Worm (Caenorhabditis elegans): ENCODE measurements around the gene zmp-6.

Gene zmp-6

ce11 chrIII:7281179-7281578, 33.5 kb upstream of the zmp-6 start, which contains the start of gene B0361.3:
B0361.3 (plus strand) TSS chrIII:7281462.
- TF ChIP-seq ztf-29 (GFP tag; IDR thresholded peaks at IDR 0.05) (no peak), klf-2 (GFP tag; conservative IDR thresholded peaks at IDR 0.05) (no peak), flt-1 (GFP tag; IDR thresholded peaks at IDR 0.05) (no peak), tab-1 (GFP tag; IDR thresholded peaks at IDR 0.05) (no peak), cog-1 (tag; optimal IDR thresholded peaks at IDR 0.05) (no peak), T22C8.4 (GFP tag; IDR thresholded peaks at IDR 0.05) (no peak), med-1 (GFP tag; optimal IDR thresholded peaks at IDR 0.05; ENCODE audit: insufficient read depth) (no peak), ref-1 (GFP tag; conservative IDR thresholded peaks at IDR 0.05) (no peak), ztf-23 (GFP tag; IDR thresholded peaks at IDR 0.05) (no peak)

DNA sequence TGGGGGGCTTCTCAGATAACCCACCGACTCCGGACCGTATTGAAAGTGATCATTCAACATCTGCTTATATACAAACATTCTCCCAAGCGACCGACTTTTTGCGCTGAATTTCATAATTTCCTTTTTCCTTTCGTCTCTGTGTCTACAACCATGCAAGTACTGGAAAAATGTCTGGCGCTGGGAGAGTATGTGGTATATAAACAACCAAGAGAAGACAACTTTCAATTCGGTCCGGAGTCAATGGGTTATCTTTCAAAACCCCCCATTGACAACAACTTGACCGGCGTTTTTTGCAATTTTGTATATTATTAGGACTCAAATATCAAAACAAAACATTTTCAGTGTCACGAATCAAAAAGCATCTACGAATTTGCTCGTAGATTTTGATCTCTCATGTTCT, 30.9 kb upstream of the zmp-6 start:
- no peak for TF ChIP-seq ref-1 (GFP tag; conservative IDR thresholded peaks at IDR 0.05)
- TF ChIP-seq ztf-23 (GFP tag; IDR thresholded peaks at IDR 0.05), result no peak
- TF ChIP-seq T22C8.4 (GFP tag; IDR thresholded peaks at IDR 0.05), result no peak
- no peak for TF ChIP-seq cog-1 (tag; optimal IDR thresholded peaks at IDR 0.05)
- no peak for TF ChIP-seq flt-1 (GFP tag; IDR thresholded peaks at IDR 0.05)
- TF ChIP-seq med-1 (GFP tag; optimal IDR thresholded peaks at IDR 0.05; ENCODE audit: insufficient read depth), result no peak
- no peak for TF ChIP-seq klf-2 (GFP tag; conservative IDR thresholded peaks at IDR 0.05)
- no peak for TF ChIP-seq ztf-29 (GFP tag; IDR thresholded peaks at IDR 0.05)
- TF ChIP-seq tab-1 (GFP tag; IDR thresholded peaks at IDR 0.05), result no peak

DNA sequence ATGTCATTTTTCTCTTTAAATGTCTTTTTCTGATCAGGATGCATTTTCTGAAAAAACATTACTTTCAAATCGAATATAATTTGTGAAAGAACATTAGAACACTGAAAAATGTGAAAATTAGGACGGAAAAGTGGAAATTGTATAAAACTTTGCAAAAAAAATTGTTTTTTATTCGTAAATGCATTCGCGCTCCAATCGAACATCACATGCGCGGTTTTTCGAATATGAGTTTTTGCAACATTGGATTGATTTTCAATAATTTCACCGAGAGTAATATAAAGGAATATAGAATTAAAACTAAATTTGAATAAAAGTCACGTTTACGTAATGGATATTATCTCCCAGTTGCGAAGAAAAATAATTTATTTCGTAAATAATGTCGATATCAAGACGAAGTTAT, 29.6 kb upstream of the zmp-6 start, which contains the start of the genes spot-1 and B0361.11:
Gene spot-1 (minus strand): TSS at position 47 of the 400 bp plus-strand sequence.
Gene B0361.11 (plus strand): TSS at position 372 of the 400 bp plus-strand sequence.
- TF ChIP-seq ztf-29 (GFP tag; IDR thresholded peaks at IDR 0.05), result no peak
- TF ChIP-seq flt-1 (GFP tag; IDR thresholded peaks at IDR 0.05), result no peak
- no peak for TF ChIP-seq klf-2 (GFP tag; conservative IDR thresholded peaks at IDR 0.05)
- no peak for TF ChIP-seq cog-1 (tag; optimal IDR thresholded peaks at IDR 0.05)
- TF ChIP-seq tab-1 (GFP tag; IDR thresholded peaks at IDR 0.05), result no peak
- no peak for TF ChIP-seq ztf-23 (GFP tag; IDR thresholded peaks at IDR 0.05)
- TF ChIP-seq T22C8.4 (GFP tag; IDR thresholded peaks at IDR 0.05), result no peak
- no peak for TF ChIP-seq med-1 (GFP tag; optimal IDR thresholded peaks at IDR 0.05; ENCODE audit: insufficient read depth)
- TF ChIP-seq ref-1 (GFP tag; conservative IDR thresholded peaks at IDR 0.05), result no peak

DNA sequence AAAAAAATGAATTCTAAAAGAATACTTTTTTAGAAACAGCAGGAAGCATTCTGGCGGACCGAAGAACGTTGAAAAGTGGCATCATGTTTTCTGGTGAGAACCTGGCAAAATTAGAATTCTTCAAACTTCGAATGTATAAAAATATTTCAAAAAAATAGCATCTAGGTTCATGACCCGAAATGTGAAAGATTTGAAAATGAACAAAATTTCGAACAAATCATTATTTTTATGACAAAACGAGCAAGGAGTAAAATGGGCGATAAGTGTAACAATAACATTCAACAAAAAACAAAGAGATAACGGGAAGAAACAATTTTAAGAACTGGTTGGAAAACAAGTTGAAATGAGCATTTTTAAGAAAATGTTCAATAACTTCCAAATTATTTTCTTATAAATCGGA, 27.7 kb upstream of the zmp-6 start, which contains the start of gene psd-1:
Gene psd-1 (minus strand): TSS at position 101 of the 400 bp plus-strand sequence.
- TF ChIP-seq ref-1 (GFP tag; conservative IDR thresholded peaks at IDR 0.05) (no peak), med-1 (GFP tag; optimal IDR thresholded peaks at IDR 0.05; ENCODE audit: insufficient read depth) (no peak), ztf-23 (GFP tag; IDR thresholded peaks at IDR 0.05) (no peak), klf-2 (GFP tag; conservative IDR thresholded peaks at IDR 0.05) (no peak), T22C8.4 (GFP tag; IDR thresholded peaks at IDR 0.05) (no peak), cog-1 (tag; optimal IDR thresholded peaks at IDR 0.05) (no peak), ztf-29 (GFP tag; IDR thresholded peaks at IDR 0.05) (no peak), tab-1 (GFP tag; IDR thresholded peaks at IDR 0.05) (no peak), flt-1 (GFP tag; IDR thresholded peaks at IDR 0.05) (no peak)

DNA sequence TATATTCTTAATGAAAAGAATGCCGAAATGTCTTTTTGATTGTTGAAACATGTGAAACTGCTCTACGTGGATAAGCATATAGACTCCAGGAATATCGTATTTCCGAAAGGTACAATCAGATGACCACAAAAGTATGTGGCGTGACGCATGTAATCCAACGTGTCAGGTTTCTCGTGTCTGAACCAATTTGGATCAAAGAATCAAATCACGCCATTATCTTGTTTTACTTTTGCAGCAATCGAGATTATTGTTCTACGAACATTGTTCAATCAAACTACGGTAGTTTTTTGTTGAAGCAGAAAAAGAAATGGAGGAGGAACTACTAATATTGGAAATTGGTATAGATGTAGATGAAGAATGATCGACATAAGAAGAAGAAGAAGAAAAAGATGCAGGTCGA, 26.1 kb upstream of the zmp-6 start:
- no peak for TF ChIP-seq klf-2 (GFP tag; conservative IDR thresholded peaks at IDR 0.05)
- TF ChIP-seq med-1 (GFP tag; optimal IDR thresholded peaks at IDR 0.05; ENCODE audit: insufficient read depth), result no peak
- no peak for TF ChIP-seq flt-1 (GFP tag; IDR thresholded peaks at IDR 0.05)
- TF ChIP-seq tab-1 (GFP tag; IDR thresholded peaks at IDR 0.05), result no peak
- no peak for TF ChIP-seq ztf-23 (GFP tag; IDR thresholded peaks at IDR 0.05)
- no peak for TF ChIP-seq ztf-29 (GFP tag; IDR thresholded peaks at IDR 0.05)
- TF ChIP-seq cog-1 (tag; optimal IDR thresholded peaks at IDR 0.05), result no peak
- no peak for TF ChIP-seq ref-1 (GFP tag; conservative IDR thresholded peaks at IDR 0.05)
- no peak for TF ChIP-seq T22C8.4 (GFP tag; IDR thresholded peaks at IDR 0.05)

DNA sequence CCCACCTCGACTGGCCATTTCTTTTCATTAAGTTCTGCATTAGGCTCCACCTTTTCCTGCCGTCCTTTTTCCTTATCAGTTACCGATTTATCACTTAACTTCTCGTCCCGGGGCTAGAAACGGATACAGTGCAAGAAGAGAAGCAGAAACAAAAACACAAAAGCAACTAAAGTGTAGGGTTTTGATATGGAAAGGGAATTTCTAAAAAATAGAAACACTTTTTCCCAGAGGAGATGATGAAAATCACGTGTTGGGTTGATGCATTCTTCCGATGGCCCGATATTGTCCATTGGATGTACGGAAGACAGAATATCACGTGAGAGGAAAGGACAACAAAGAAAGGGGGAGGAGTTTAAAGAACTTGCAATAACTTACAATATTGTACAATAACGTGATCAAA, 25.2 kb upstream of the zmp-6 start:
- no peak for TF ChIP-seq T22C8.4 (GFP tag; IDR thresholded peaks at IDR 0.05)
- TF ChIP-seq cog-1 (tag; optimal IDR thresholded peaks at IDR 0.05), result no peak
- no peak for TF ChIP-seq flt-1 (GFP tag; IDR thresholded peaks at IDR 0.05)
- no peak for TF ChIP-seq ztf-29 (GFP tag; IDR thresholded peaks at IDR 0.05)
- TF ChIP-seq ref-1 (GFP tag; conservative IDR thresholded peaks at IDR 0.05), result no peak
- TF ChIP-seq ztf-23 (GFP tag; IDR thresholded peaks at IDR 0.05), result no peak
- no peak for TF ChIP-seq klf-2 (GFP tag; conservative IDR thresholded peaks at IDR 0.05)
- TF ChIP-seq med-1 (GFP tag; optimal IDR thresholded peaks at IDR 0.05; ENCODE audit: insufficient read depth), result no peak
- no peak for TF ChIP-seq tab-1 (GFP tag; IDR thresholded peaks at IDR 0.05)

DNA sequence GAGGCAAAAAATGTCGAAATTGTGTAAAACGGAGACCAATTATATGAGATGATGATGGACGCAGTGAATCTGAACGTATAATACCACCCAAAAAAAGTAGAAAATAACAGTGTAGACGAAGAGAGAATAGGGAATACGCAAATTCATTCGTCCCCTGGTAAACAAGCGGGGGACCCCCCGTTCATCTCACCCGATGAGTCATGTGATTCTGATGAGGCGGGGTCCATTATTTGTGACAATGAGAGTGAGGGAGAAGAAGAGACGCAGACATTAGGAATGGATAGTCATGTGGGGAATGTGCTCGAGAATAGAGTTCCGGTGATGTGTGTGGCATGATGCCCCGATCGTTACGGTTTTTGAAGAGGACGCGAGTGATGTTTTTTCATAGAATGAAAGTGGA, 24.4 kb upstream of the zmp-6 start:
- TF ChIP-seq flt-1 (GFP tag; IDR thresholded peaks at IDR 0.05) (0 out of 2 replicates have a peak, but pooled peaks have one; percentile 46), cog-1 (tag; optimal IDR thresholded peaks at IDR 0.05) (peak; percentile 15), ztf-23 (GFP tag; IDR thresholded peaks at IDR 0.05) (no peak), klf-2 (GFP tag; conservative IDR thresholded peaks at IDR 0.05) (no peak)

DNA sequence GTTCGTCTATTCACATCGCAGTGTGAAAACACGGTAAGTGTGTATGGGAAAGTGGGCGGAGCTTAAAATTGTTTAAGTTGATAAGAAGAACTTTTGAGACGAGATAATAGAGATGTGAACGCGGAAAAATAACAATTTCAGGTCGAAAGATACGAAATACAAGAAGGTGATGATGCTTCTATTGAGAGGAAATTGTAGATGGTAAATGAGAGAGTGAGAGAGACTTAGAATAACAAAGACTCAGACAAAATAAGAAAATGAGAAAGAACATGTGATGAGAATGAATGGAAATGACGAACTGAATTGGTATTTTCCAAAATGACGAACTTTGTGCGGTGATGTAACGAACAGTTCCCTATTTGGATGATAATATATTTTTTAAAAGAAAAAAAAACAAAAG, 23.4 kb upstream of the zmp-6 start:
- TF ChIP-seq cog-1 (tag; optimal IDR thresholded peaks at IDR 0.05) (no peak), klf-2 (GFP tag; conservative IDR thresholded peaks at IDR 0.05) (no peak), flt-1 (GFP tag; IDR thresholded peaks at IDR 0.05) (no peak), T22C8.4 (GFP tag; IDR thresholded peaks at IDR 0.05) (no peak), ref-1 (GFP tag; conservative IDR thresholded peaks at IDR 0.05) (no peak), ztf-23 (GFP tag; IDR thresholded peaks at IDR 0.05) (no peak), med-1 (GFP tag; optimal IDR thresholded peaks at IDR 0.05; ENCODE audit: insufficient read depth) (no peak), ztf-29 (GFP tag; IDR thresholded peaks at IDR 0.05) (no peak), tab-1 (GFP tag; IDR thresholded peaks at IDR 0.05) (no peak)

ce11 chrIII:7263028-7263427, 15.4 kb upstream of the zmp-6 start:
- TF ChIP-seq ref-1 (GFP tag; conservative IDR thresholded peaks at IDR 0.05) (no peak), cog-1 (tag; optimal IDR thresholded peaks at IDR 0.05) (no peak), flt-1 (GFP tag; IDR thresholded peaks at IDR 0.05) (no peak)

ce11 chrIII:7262592-7262991, 15.0 kb upstream of the zmp-6 start:
- no peak for TF ChIP-seq tab-1 (GFP tag; IDR thresholded peaks at IDR 0.05)
- no peak for TF ChIP-seq T22C8.4 (GFP tag; IDR thresholded peaks at IDR 0.05)
- no peak for TF ChIP-seq klf-2 (GFP tag; conservative IDR thresholded peaks at IDR 0.05)
- no peak for TF ChIP-seq ztf-23 (GFP tag; IDR thresholded peaks at IDR 0.05)
- no peak for TF ChIP-seq med-1 (GFP tag; optimal IDR thresholded peaks at IDR 0.05; ENCODE audit: insufficient read depth)
- no peak for TF ChIP-seq ref-1 (GFP tag; conservative IDR thresholded peaks at IDR 0.05)
- no peak for TF ChIP-seq cog-1 (tag; optimal IDR thresholded peaks at IDR 0.05)
- TF ChIP-seq flt-1 (GFP tag; IDR thresholded peaks at IDR 0.05), result no peak
- no peak for TF ChIP-seq ztf-29 (GFP tag; IDR thresholded peaks at IDR 0.05)

Data from whole organism, midembryonic.